Fruit fly (Drosophila melanogaster) Kc167 (cell line): ENCODE data around the gene MtnD.

Source experiments
- Myc ChIP-seq: fragments of >200 bp; optimal IDR thresholded peaks from 2 replicates; lab custom pipeline; 2017; ENCODE audit warnings: missing external identifiers
- Sin3A ChIP-seq: fragments of >200 bp; optimal IDR thresholded peaks from 2 replicates; lab custom pipeline; 2018; ENCODE audit warnings: missing external identifiers
- insv ChIP-seq: fragments of >200 bp; optimal IDR thresholded peaks from 3 replicates; lab custom pipeline; 2018; ENCODE audit warnings: missing external identifiers
- psq ChIP-seq: fragments of >200 bp; optimal IDR thresholded peaks from 2 replicates; lab custom pipeline; 2017; ENCODE audit warnings: missing external identifiers
- ttk ChIP-seq: sonication (Bioruptor generic); optimal IDR thresholded peaks from 2 replicates; lab custom pipeline; 2017; ENCODE audit warnings: missing external identifiers

DNA sequence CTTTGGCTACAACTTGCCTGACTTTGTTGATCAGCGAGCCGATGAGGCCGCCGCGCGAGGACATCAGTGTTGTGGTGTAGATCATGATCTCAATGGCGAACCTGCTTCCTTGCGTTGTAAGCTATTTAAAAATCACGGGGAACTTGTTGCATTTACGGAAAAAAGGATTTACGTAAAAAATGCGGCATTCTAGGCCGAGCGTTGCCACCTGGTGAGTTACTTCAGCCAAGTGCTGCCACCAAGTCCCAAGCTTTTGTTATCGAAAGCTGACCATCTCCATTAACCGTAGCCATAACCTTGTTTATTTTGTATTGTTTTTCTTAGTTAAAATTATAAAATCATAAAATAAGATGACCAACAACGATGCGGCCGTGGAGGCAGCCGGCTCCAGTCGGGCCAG, 42.0 kb downstream of the MtnD start, which contains the start of the genes TFAM and CG5412:
- TF ChIP-seq ttk (lab: Kevin White, UChicago) (no peak), insv (lab: Kevin White, UChicago) (no peak), Myc (lab: Kevin White, UChicago) (no peak), psq (lab: Kevin White, UChicago) (no peak), Sin3A (lab: Kevin White, UChicago) (no peak)
